Fruit fly (Drosophila melanogaster): Measurements from ENCODE around the gene lic.

lic gene

DNA sequence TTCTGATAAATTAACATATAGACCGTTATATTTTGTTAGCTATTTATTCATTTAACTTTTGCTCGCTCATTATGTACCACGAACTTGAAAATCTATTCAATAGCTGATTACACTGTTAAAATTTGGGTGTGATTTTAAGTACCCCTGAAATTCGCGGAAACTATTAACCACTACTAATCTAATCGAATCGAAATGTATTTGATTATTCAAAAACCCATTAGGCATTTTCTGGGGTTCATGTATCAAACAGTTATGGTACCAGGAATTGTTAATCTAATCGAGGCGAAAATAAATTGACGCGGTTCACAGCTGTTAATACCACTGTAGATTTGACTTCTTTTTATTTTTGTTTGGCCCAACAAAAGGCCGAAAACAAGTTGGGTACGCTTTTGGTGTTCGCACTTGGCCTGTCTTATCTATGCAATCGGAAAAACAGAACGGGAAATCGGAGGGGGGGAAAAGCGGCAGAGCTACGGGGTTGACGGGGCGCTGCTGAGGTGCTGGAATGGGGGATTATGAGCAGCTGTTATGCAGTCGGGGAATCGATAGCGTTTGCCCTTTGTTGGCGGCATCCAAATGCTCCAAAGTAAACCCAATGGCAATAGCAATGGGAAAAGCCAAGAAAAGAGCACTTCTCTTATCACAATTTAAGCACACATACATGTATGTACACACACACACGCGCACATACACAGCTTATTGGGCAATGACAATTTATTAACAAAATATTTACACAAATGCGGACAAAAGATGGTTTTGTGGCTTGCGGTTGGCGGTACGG, 2.7 kb upstream of the lic start (continued):
- no peak for TF ChIP-seq vnd (GFP tag; IDR thresholded peaks at IDR 0.05; ENCODE audit: partially characterized antibody)
- TF ChIP-seq Optix (GFP tag; IDR thresholded peaks at IDR 0.05) = no peak
- peak; percentile 57 for TF ChIP-seq CG15269 (tag; optimal IDR thresholded peaks at IDR 0.05)
- TF ChIP-seq CG8478 (optimal IDR thresholded peaks at IDR 0.05) = no peak
- TF ChIP-seq CG14860 (GFP tag; IDR thresholded peaks at IDR 0.05; ENCODE audit: partially characterized antibody) = no peak
- no peak for TF ChIP-seq CG6272 (GFP tag; IDR thresholded peaks at IDR 0.05)
- no peak for TF ChIP-seq CG2129 (GFP tag; IDR thresholded peaks at IDR 0.05; ENCODE audit: partially characterized antibody)
- 0 out of 2 replicates have a peak, but pooled peaks have one; percentile 16 for TF ChIP-seq CG3847 (GFP tag; IDR thresholded peaks at IDR 0.05)
- TF ChIP-seq bcd (GFP tag; optimal IDR thresholded peaks at IDR 0.05) = peak; percentile 27
- peak in 1 of 2 experiments; percentile 79 for TF ChIP-seq Hr78 (GFP tag; optimal IDR thresholded peaks at IDR 0.05)
- no peak for TF ChIP-seq bigmax (GFP tag; optimal IDR thresholded peaks at IDR 0.05)
- TF ChIP-seq pho (GFP tag; optimal IDR thresholded peaks at IDR 0.05) = no peak
- peak; percentile 33 for TF ChIP-seq Xbp1 (GFP tag; optimal IDR thresholded peaks at IDR 0.05)
- no peak for TF ChIP-seq CG12744 (GFP tag; optimal IDR thresholded peaks at IDR 0.05)
- no peak for TF ChIP-seq MESR4 (GFP tag; optimal IDR thresholded peaks at IDR 0.05)
- peak; percentile 3 for TF ChIP-seq CG17186 (GFP tag; optimal IDR thresholded peaks at IDR 0.05)
- TF ChIP-seq CG14710 (tag; optimal IDR thresholded peaks at IDR 0.05) = no peak
- no peak for TF ChIP-seq Lpt (GFP tag; optimal IDR thresholded peaks at IDR 0.05)
- peak; percentile 26 for TF ChIP-seq Meics (GFP tag; optimal IDR thresholded peaks at IDR 0.05)
- peak; percentile 54 for TF ChIP-seq sug (tag; optimal IDR thresholded peaks at IDR 0.05)
- TF ChIP-seq z (GFP tag; IDR thresholded peaks at IDR 0.05) = no peak
- TF ChIP-seq Doc3 (GFP tag; IDR thresholded peaks at IDR 0.05; ENCODE audit: partially characterized antibody) = no peak
- peak; percentile 45 for TF ChIP-seq CG12071 (GFP tag; optimal IDR thresholded peaks at IDR 0.05)
- no peak for TF ChIP-seq CG17568 (GFP tag; optimal IDR thresholded peaks at IDR 0.05)
- TF ChIP-seq ro (GFP tag; IDR thresholded peaks at IDR 0.05) = no peak
- TF ChIP-seq CHES-1-like (GFP tag; optimal IDR thresholded peaks at IDR 0.05) = no peak
- no peak for TF ChIP-seq CG15011 (GFP tag; optimal IDR thresholded peaks at IDR 0.05)
- no peak for TF ChIP-seq sd (tag; optimal IDR thresholded peaks at IDR 0.05)
- no peak for TF ChIP-seq Dbx (GFP tag; IDR thresholded peaks at IDR 0.05)
- no peak for TF ChIP-seq eyg (GFP tag; optimal IDR thresholded peaks at IDR 0.05)
- TF ChIP-seq NC2β (GFP tag; optimal IDR thresholded peaks at IDR 0.05) = no peak
- TF ChIP-seq CG10543 (GFP tag; optimal IDR thresholded peaks at IDR 0.05) = peak; percentile 12
- no peak for TF ChIP-seq CG17385 (GFP tag; optimal IDR thresholded peaks at IDR 0.05)
- TF ChIP-seq crp (GFP tag; optimal IDR thresholded peaks at IDR 0.05) = no peak
- no peak for TF ChIP-seq lola (GFP tag; optimal IDR thresholded peaks at IDR 0.05)
- TF ChIP-seq mld (GFP tag; IDR thresholded peaks at IDR 0.05; ENCODE audit: partially characterized antibody) = no peak
- peak; percentile 78 for TF ChIP-seq kni (GFP tag; optimal IDR thresholded peaks at IDR 0.05)
- peak; percentile 50 for TF ChIP-seq CG18262 (tag; optimal IDR thresholded peaks at IDR 0.05)
- no peak for TF ChIP-seq vfl (GFP tag; optimal IDR thresholded peaks at IDR 0.05)
- no peak for TF ChIP-seq CG4404 (GFP tag; IDR thresholded peaks at IDR 0.05)
- TF ChIP-seq E2f1 (GFP tag; IDR thresholded peaks at IDR 0.05) = no peak
- peak; percentile 14 for TF ChIP-seq lilli (GFP tag; optimal IDR thresholded peaks at IDR 0.05)
- peak; percentile 14 for TF ChIP-seq CG12104 (GFP tag; optimal IDR thresholded peaks at IDR 0.05)
- TF ChIP-seq CG14014 (GFP tag; IDR thresholded peaks at IDR 0.05) = peak; percentile 14; the same call in 1 of the 2 replicates
- TF ChIP-seq CG4707 (GFP tag; optimal IDR thresholded peaks at IDR 0.05) = peak; percentile 24
- no peak for TF ChIP-seq D19A (tag; optimal IDR thresholded peaks at IDR 0.05)
- TF ChIP-seq pan (optimal IDR thresholded peaks at IDR 0.05) = no peak
- peak in 1 of 2 experiments; percentile 6 for TF ChIP-seq pan (GFP tag; optimal IDR thresholded peaks at IDR 0.05 in 1 of 2, IDR thresholded peaks at IDR 0.05 in 1 of 2)
- peak; percentile 23 for TF ChIP-seq zf30C (GFP tag; optimal IDR thresholded peaks at IDR 0.05)

Measured in whole organism, embryonic.